Worm (Caenorhabditis elegans) whole organism, L3 larva: ENCODE results near the gene gtl-2.
"Not testable (repeated sequence)": the region's sequence is repeated elsewhere in the genome, so short reads cannot be mapped to it uniquely, and the experiment has no call there.

Source experiments
- R02D3.7 ChIP-seq: fragments of 150-350 bp; optimal IDR thresholded peaks from 2 replicates; lab custom pipeline; 2014; ENCODE audit warnings: missing biosample characterization, missing genetic modification characterization
- aly-2 ChIP-seq: fragments of 150-350 bp; optimal IDR thresholded peaks from 2 replicates; lab custom pipeline; 2014; ENCODE audit warnings: missing biosample characterization, missing genetic modification characterization
- ama-1 ChIP-seq: fragments of 150-350 bp; optimal IDR thresholded peaks from 2 replicates; lab custom pipeline; 2018
- ceh-28 ChIP-seq: fragments of 150-350 bp; optimal IDR thresholded peaks from 2 replicates; lab custom pipeline; 2014; ENCODE audit warnings: missing biosample characterization, missing genetic modification reagents, missing genetic modification characterization
- egl-27 ChIP-seq: sonication (generic microtip); optimal IDR thresholded peaks from 4 replicates; lab custom pipeline; 2017; ENCODE audit warnings: missing biosample characterization, missing genetic modification reagents, missing genetic modification characterization
- egl-5 ChIP-seq: fragments of 150-350 bp; optimal IDR thresholded peaks from 2 replicates; lab custom pipeline; 2017; ENCODE audit warnings: missing biosample characterization, missing genetic modification reagents, missing genetic modification characterization, inconsistent platforms
- elt-3 ChIP-seq, 3 experiments: fragments of 150-350 bp in 1 of 3; sonication (generic microtip) in 2 of 3; optimal IDR thresholded peaks; 2 replicates in 2 of 3; 4 replicates in 1 of 3; lab custom pipeline; 2014 to 2017; ENCODE audit warnings: missing biosample characterization in 3 of 3, missing genetic modification characterization in 3 of 3
- eor-1 ChIP-seq, 2 experiments: fragments of 150-350 bp; optimal IDR thresholded peaks; 2 replicates each; lab custom pipeline; 2014 to 2018; ENCODE audit warnings: missing biosample characterization in 2 of 2, missing genetic modification characterization in 2 of 2
- fos-1 ChIP-seq: fragments of 150-350 bp; optimal IDR thresholded peaks from 2 replicates; lab custom pipeline; 2014; ENCODE audit warnings: missing biosample characterization, missing genetic modification characterization
- hmg-11 ChIP-seq: sonication (generic microtip); optimal IDR thresholded peaks from 2 replicates; lab custom pipeline; 2016; ENCODE audit warnings: missing genetic modification characterization, missing compliant biosample characterization
- lin-39 ChIP-seq: fragments of 150-350 bp; optimal IDR thresholded peaks from 2 replicates; lab custom pipeline; 2018; ENCODE audit warnings: missing biosample characterization, missing genetic modification reagents, missing genetic modification characterization
- mml-1 ChIP-seq: fragments of 150-350 bp; sonication (generic microtip); optimal IDR thresholded peaks from 3 replicates; lab custom pipeline; 2014; ENCODE audit warnings: missing biosample characterization, missing genetic modification characterization
- nhr-11 ChIP-seq: fragments of 150-350 bp; optimal IDR thresholded peaks from 2 replicates; lab custom pipeline; 2014; ENCODE audit warnings: missing biosample characterization, missing genetic modification characterization
- nhr-28 ChIP-seq: fragments of 150-350 bp; optimal IDR thresholded peaks from 2 replicates; lab custom pipeline; 2014; ENCODE audit warnings: missing biosample characterization, missing genetic modification characterization
- nhr-43 ChIP-seq: sonication (generic microtip); optimal IDR thresholded peaks from 2 replicates; lab custom pipeline; 2016; ENCODE audit warnings: mild to moderate bottlenecking, missing genetic modification characterization, missing compliant biosample characterization; ENCODE audit not compliant: poor library complexity, severe bottlenecking
- nhr-67 ChIP-seq: fragments of 150-350 bp; optimal IDR thresholded peaks from 2 replicates; lab custom pipeline; 2014; ENCODE audit warnings: missing biosample characterization, missing genetic modification characterization
- nhr-77 ChIP-seq: fragments of 150-350 bp; optimal IDR thresholded peaks from 2 replicates; lab custom pipeline; 2014; ENCODE audit warnings: missing biosample characterization, missing genetic modification characterization
- pha-4 ChIP-seq: fragments of 150-350 bp; optimal IDR thresholded peaks from 2 replicates; lab custom pipeline; 2014; ENCODE audit warnings: missing biosample characterization, missing genetic modification reagents, missing genetic modification characterization
- skn-1 ChIP-seq: fragments of 150-350 bp; optimal IDR thresholded peaks from 2 replicates; lab custom pipeline; 2014; ENCODE audit warnings: missing biosample characterization, missing genetic modification characterization
- snpc-4 ChIP-seq: fragments of 150-350 bp; optimal IDR thresholded peaks from 2 replicates; lab custom pipeline; 2014; ENCODE audit warnings: missing biosample characterization, missing genetic modification characterization
- tbx-2 ChIP-seq: sonication (generic microtip); optimal IDR thresholded peaks from 2 replicates; lab custom pipeline; 2016; ENCODE audit warnings: mild to moderate bottlenecking, missing genetic modification characterization, missing compliant biosample characterization
- unc-39 ChIP-seq: sonication (generic microtip); optimal IDR thresholded peaks from 4 replicates; lab custom pipeline; 2017; ENCODE audit warnings: missing biosample characterization, missing genetic modification characterization
- ztf-4 ChIP-seq: fragments of 150-350 bp; optimal IDR thresholded peaks from 2 replicates; lab custom pipeline; 2014; ENCODE audit warnings: missing biosample characterization, missing genetic modification characterization

Gene gtl-2

DNA sequence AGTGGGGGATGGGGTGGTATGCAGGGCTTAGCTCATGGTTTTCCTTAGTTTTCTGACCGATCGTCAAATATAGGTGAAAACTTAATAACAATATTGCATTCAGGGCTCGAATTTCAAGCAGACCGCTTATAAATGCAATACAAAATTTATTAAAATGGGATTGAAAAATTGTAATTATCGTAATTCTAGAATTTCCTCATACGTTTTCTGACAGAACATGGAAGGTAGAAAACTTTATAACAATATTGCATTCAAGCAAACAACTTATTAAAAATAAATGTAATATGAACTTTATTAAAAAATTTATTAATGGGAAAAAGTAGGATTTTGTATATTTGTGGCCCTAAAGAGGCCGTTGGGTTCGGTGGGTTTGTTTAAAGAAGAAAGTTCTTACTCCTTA, 50.4 kb downstream of the gtl-2 start:
- TF ChIP-seq fos-1 (tag; lab: Kevin White, UChicago) (no peak), ama-1 (lab: Kevin White, UChicago) (no peak)

DNA sequence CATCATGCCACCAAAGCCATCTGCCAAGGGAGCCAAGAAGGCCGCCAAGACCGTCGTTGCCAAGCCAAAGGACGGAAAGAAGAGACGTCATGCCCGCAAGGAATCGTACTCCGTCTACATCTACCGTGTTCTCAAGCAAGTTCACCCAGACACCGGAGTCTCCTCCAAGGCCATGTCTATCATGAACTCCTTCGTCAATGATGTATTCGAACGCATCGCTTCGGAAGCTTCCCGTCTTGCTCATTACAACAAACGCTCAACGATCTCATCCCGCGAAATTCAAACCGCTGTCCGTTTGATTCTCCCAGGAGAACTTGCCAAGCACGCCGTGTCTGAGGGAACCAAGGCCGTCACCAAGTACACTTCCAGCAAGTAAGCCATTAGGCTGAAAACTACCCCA, 51.5 kb downstream of the gtl-2 start, which contains the start of gene his-48:
TSS of gene his-48 (plus strand) at position 5 of the 400 bp plus-strand sequence.
- not testable (repeated sequence) for TF ChIP-seq eor-1 (tag; optimal IDR thresholded peaks at IDR 0.05; lab: Kevin White, UChicago); unc-39 (tag; lab: Kevin White, UChicago); ama-1 (lab: Kevin White, UChicago)

DNA sequence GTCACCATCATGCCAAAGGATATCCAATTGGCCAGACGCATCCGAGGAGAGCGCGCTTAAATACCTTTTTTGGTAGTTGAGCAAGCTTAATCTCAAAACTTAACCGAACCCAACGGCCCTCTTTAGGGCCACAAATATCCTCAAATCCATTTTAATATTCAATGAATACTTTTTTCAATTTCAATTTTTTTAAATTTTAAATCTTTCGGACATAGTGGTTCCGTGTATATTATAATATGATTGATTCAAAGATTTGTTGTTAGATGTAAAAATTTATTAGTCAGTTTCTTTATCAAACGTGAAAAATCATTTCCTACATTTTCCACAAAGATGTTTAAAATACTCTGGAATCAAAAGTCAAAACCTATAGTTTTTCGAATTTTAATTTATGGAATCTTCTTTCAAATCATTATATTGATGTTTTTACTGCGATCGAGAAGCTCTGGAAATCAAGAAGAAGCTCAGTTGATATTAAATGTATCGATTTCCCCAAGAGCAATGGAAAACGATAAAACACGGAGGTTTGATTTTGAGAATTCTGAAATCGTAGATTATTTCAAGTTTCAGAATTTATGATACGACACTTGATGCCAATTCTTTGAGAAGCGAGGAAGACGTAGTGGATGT, 53.8 kb downstream of the gtl-2 start, which contains the start of gene B0035.21:
TSS of gene B0035.21 (plus strand) at position 322 of the 627 bp plus-strand sequence.
- TF ChIP-seq skn-1 (tag; lab: Kevin White, UChicago) (no peak), ceh-28 (tag; lab: Kevin White, UChicago) (no peak), egl-5 (tag; lab: Kevin White, UChicago) (no peak), tbx-2 (tag; lab: Kevin White, UChicago) (no peak), elt-3 (tag; optimal IDR thresholded peaks at IDR 0.05; lab: Kevin White, UChicago) (no peak), nhr-67 (tag; lab: Kevin White, UChicago) (no peak), unc-39 (tag; lab: Kevin White, UChicago) (no peak), ama-1 (lab: Kevin White, UChicago) (no peak), lin-39 (no peak), aly-2 (tag; lab: Kevin White, UChicago) (no peak), fos-1 (tag; lab: Kevin White, UChicago) (no peak), nhr-77 (no peak), pha-4 (tag; lab: Kevin White, UChicago) (no peak), mml-1 (tag; lab: Kevin White, UChicago) (no peak), snpc-4 (tag; lab: Kevin White, UChicago) (no peak), nhr-28 (tag; lab: Kevin White, UChicago) (no peak), egl-27 (no peak), R02D3.7 (tag; lab: Kevin White, UChicago) (no peak), nhr-43 (no peak)

DNA sequence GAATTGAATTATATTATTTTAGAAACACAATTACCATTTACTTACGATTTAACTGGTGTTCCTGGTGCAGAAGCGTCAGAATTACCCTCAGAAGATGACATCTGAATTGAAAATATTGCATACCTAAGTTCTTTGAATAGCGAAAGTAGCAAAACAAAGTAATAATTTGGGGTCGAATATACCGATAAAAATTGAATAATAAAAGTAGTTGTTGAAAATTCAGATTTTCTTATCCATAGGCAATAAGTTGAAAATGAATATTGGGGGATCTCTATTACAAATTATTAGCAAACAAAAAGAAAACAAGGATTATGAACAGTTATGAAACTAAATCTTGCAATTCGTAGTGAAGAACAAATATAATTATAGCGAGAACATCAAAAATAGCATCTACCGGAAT, 56.0 kb downstream of the gtl-2 start, which contains the start of gene leo-1:
TSS of gene leo-1 (minus strand) at position 101 of the 400 bp plus-strand sequence.
- TF ChIP-seq aly-2 (tag; lab: Kevin White, UChicago) (no peak), hmg-11 (tag; lab: Kevin White, UChicago) (no peak), ztf-4 (tag; lab: Kevin White, UChicago) (no peak), nhr-11 (no peak)
